Worm (Caenorhabditis elegans) whole organism, L1 larva: Measurements from ENCODE around the gene clec-202.

Experiments
- fkh-10 ChIP-seq: sonication (generic microtip); optimal IDR thresholded peaks from 2 replicates; lab custom pipeline; 2017; ENCODE audit warnings: missing biosample characterization, missing genetic modification reagents, missing genetic modification characterization
- lir-3 ChIP-seq: sonication (generic microtip); optimal IDR thresholded peaks from 2 replicates; lab custom pipeline; 2016; ENCODE audit warnings: mild to moderate bottlenecking, missing genetic modification characterization, moderate library complexity, missing compliant biosample characterization; ENCODE audit not compliant: poor library complexity
- nhr-85 ChIP-seq: sonication (generic microtip); peaks from one replicate; lab custom pipeline; 2016; ENCODE audit warnings: missing genetic modification characterization, inconsistent platforms, missing compliant biosample characterization

ce11 chrIV:17407491-17407890, 46.2 kb downstream of the clec-202 start, which contains the start of gene T02D1.9:
- no peak for TF ChIP-seq lir-3 (tag; lab: Kevin White, UChicago)
- TF ChIP-seq nhr-85 (tag; lab: Kevin White, UChicago): no peak
- no peak for TF ChIP-seq fkh-10
